Worm (Caenorhabditis elegans) whole organism, late embryonic: Measurements from ENCODE around the gene F15B9.11.

Source experiments
- C38D4.7 ChIP-seq: fragments of 200-800 bp; sonication (Bioruptor generic); optimal IDR thresholded peaks from 2 replicates; lab custom pipeline; 2018; ENCODE audit warnings: mild to moderate bottlenecking, missing genetic modification characterization, moderate library complexity, missing compliant biosample characterization
- K02D7.2 ChIP-seq: sonication (generic microtip); optimal IDR thresholded peaks from 2 replicates; lab custom pipeline; 2017; ENCODE audit warnings: mild to moderate bottlenecking, missing genetic modification characterization, missing compliant biosample characterization
- K09A11.1 ChIP-seq: sonication (generic microtip); optimal IDR thresholded peaks from 2 replicates; lab custom pipeline; 2017; ENCODE audit warnings: antibody characterized with exemption, mild to moderate bottlenecking, missing genetic modification characterization, missing compliant biosample characterization; ENCODE audit not compliant: insufficient read depth
- T23F11.4 ChIP-seq: fragments of 200-800 bp; sonication (Bioruptor generic); optimal IDR thresholded peaks from 2 replicates; lab custom pipeline; 2018; ENCODE audit warnings: mild to moderate bottlenecking, missing genetic modification characterization, missing compliant biosample characterization
- ahr-1 ChIP-seq: sonication (generic microtip); optimal IDR thresholded peaks from 2 replicates; lab custom pipeline; 2016; ENCODE audit warnings: missing genetic modification characterization, missing compliant biosample characterization
- ceh-14 ChIP-seq: sonication (generic microtip); optimal IDR thresholded peaks from 2 replicates; lab custom pipeline; 2016; ENCODE audit warnings: missing genotype, missing genetic modification characterization, missing compliant biosample characterization
- ceh-18 ChIP-seq: sonication (generic microtip); optimal IDR thresholded peaks from 2 replicates; lab custom pipeline; 2016; ENCODE audit warnings: missing genetic modification characterization, missing compliant biosample characterization
- ceh-19 ChIP-seq: fragments of 200-800 bp; sonication (Bioruptor generic); optimal IDR thresholded peaks from 2 replicates; lab custom pipeline; 2018; ENCODE audit warnings: mild to moderate bottlenecking, missing genetic modification characterization, missing compliant biosample characterization
- ceh-2 ChIP-seq: sonication (generic microtip); optimal IDR thresholded peaks from 2 replicates; lab custom pipeline; 2016; ENCODE audit warnings: missing genotype, missing genetic modification characterization, missing compliant biosample characterization
- ceh-31 ChIP-seq: sonication (generic microtip); optimal IDR thresholded peaks from 2 replicates; lab custom pipeline; 2016; ENCODE audit warnings: missing genetic modification characterization, missing compliant biosample characterization
- ceh-34 ChIP-seq: sonication (generic microtip); optimal IDR thresholded peaks from 2 replicates; lab custom pipeline; 2016; ENCODE audit warnings: mild to moderate bottlenecking, missing genetic modification characterization, missing compliant biosample characterization
- ceh-45 ChIP-seq: fragments of 200-800 bp; sonication (Bioruptor generic); IDR thresholded peaks from 2 replicates; pipeline ENCODE4 v1.3.6; 2022; ENCODE audit warnings: missing genetic modification reagents, missing genetic modification characterization, missing compliant biosample characterization
- ceh-48 ChIP-seq: sonication (generic microtip); optimal IDR thresholded peaks from 2 replicates; lab custom pipeline; 2016; ENCODE audit warnings: missing genetic modification characterization, inconsistent platforms, missing compliant biosample characterization
- ceh-6 ChIP-seq: fragments of 200-800 bp; sonication (Bioruptor generic); optimal IDR thresholded peaks from 2 replicates; lab custom pipeline; 2018; ENCODE audit warnings: mild to moderate bottlenecking, missing genetic modification characterization, missing compliant biosample characterization
- ceh-9 ChIP-seq: sonication (generic microtip); optimal IDR thresholded peaks from 2 replicates; lab custom pipeline; 2016; ENCODE audit warnings: mild to moderate bottlenecking, missing genetic modification characterization, inconsistent platforms, missing compliant biosample characterization
- che-1 ChIP-seq: sonication (generic microtip); optimal IDR thresholded peaks from 2 replicates; lab custom pipeline; 2016; ENCODE audit warnings: mild to moderate bottlenecking, missing genetic modification characterization, missing compliant biosample characterization
- dve-1 ChIP-seq: sonication (generic microtip); optimal IDR thresholded peaks from 2 replicates; lab custom pipeline; 2017; ENCODE audit warnings: antibody characterized with exemption, mild to moderate bottlenecking, missing genetic modification characterization, missing compliant biosample characterization
- ets-4 ChIP-seq: sonication (generic microtip); optimal IDR thresholded peaks from 2 replicates; lab custom pipeline; 2016; ENCODE audit warnings: missing genetic modification characterization, missing compliant biosample characterization
- eyg-1 ChIP-seq: sonication (generic microtip); optimal IDR thresholded peaks from 2 replicates; lab custom pipeline; 2016; ENCODE audit warnings: missing genotype, missing genetic modification characterization, missing compliant biosample characterization
- fkh-6 ChIP-seq: sonication (generic microtip); optimal IDR thresholded peaks from 2 replicates; lab custom pipeline; 2016; ENCODE audit warnings: missing genetic modification characterization, missing compliant biosample characterization
- hlh-13 ChIP-seq: fragments of 200-800 bp; sonication (Bioruptor generic); optimal IDR thresholded peaks from 2 replicates; lab custom pipeline; 2018; ENCODE audit warnings: mild to moderate bottlenecking, missing genetic modification characterization, missing compliant biosample characterization
- hlh-15 ChIP-seq: sonication (generic microtip); optimal IDR thresholded peaks from 2 replicates; lab custom pipeline; 2016; ENCODE audit warnings: missing genetic modification characterization, missing compliant biosample characterization
- hlh-30 ChIP-seq: sonication (generic microtip); optimal IDR thresholded peaks from 2 replicates; lab custom pipeline; 2017; ENCODE audit warnings: antibody characterized with exemption, missing genetic modification characterization, missing compliant biosample characterization; ENCODE audit not compliant: insufficient read depth
- hlh-8 ChIP-seq: sonication (generic microtip); optimal IDR thresholded peaks from 2 replicates; lab custom pipeline; 2016; ENCODE audit warnings: missing genotype, missing genetic modification characterization, missing compliant biosample characterization
- lin-11 ChIP-seq: fragments of 200-800 bp; sonication (Bioruptor generic); optimal IDR thresholded peaks from 2 replicates; lab custom pipeline; 2018; ENCODE audit warnings: mild to moderate bottlenecking, missing genetic modification characterization, missing compliant biosample characterization
- nfya-1 ChIP-seq: sonication (generic microtip); optimal IDR thresholded peaks from 2 replicates; lab custom pipeline; 2017; ENCODE audit warnings: missing genetic modification characterization, mild to moderate bottlenecking, missing compliant biosample characterization, antibody characterized with exemption, moderate library complexity
- nhr-11 ChIP-seq: fragments of 150-350 bp; optimal IDR thresholded peaks from 2 replicates; lab custom pipeline; 2014; ENCODE audit warnings: missing biosample characterization, missing genetic modification characterization
- pag-3 ChIP-seq: sonication (generic microtip); optimal IDR thresholded peaks from 2 replicates; lab custom pipeline; 2016; ENCODE audit warnings: missing compliant biosample characterization, missing genetic modification characterization, borderline replicate concordance
- pax-1 ChIP-seq: fragments of 150-350 bp; optimal IDR thresholded peaks from 2 replicates; lab custom pipeline; 2014; ENCODE audit warnings: missing biosample characterization, missing genetic modification characterization
- pha-2 ChIP-seq: sonication (generic microtip); optimal IDR thresholded peaks from 2 replicates; lab custom pipeline; 2017; ENCODE audit warnings: mild to moderate bottlenecking, missing genetic modification characterization, missing compliant biosample characterization
- pqm-1 ChIP-seq: sonication (generic microtip); optimal IDR thresholded peaks from 2 replicates; lab custom pipeline; 2016; ENCODE audit warnings: missing genetic modification characterization, missing compliant biosample characterization
- pros-1 ChIP-seq: fragments of 150-350 bp; optimal IDR thresholded peaks from 2 replicates; lab custom pipeline; 2014; ENCODE audit warnings: missing biosample characterization, missing genetic modification reagents, missing genetic modification characterization
- rnt-1 ChIP-seq: sonication (generic microtip); optimal IDR thresholded peaks from 2 replicates; lab custom pipeline; 2016; ENCODE audit warnings: missing genetic modification characterization, missing compliant biosample characterization
- sox-2 ChIP-seq: fragments of 200-800 bp; sonication (Bioruptor generic); IDR thresholded peaks from 2 replicates; pipeline ENCODE4 v1.3.6; 2022; ENCODE audit warnings: missing genetic modification reagents, missing genetic modification characterization, missing compliant biosample characterization
- sox-4 ChIP-seq: sonication (generic microtip); optimal IDR thresholded peaks from 2 replicates; lab custom pipeline; 2017; ENCODE audit warnings: mild to moderate bottlenecking, missing genetic modification characterization, inconsistent platforms, missing compliant biosample characterization
- tbx-2 ChIP-seq: sonication (generic microtip); optimal IDR thresholded peaks from 2 replicates; lab custom pipeline; 2016; ENCODE audit warnings: missing genetic modification characterization, missing compliant biosample characterization
- unc-3 ChIP-seq, 2 experiments: fragments of 200-800 bp in 1 of 2; sonication (Bioruptor generic) in 1 of 2; sonication (generic microtip) in 1 of 2; conservative IDR thresholded peaks in 1 of 2; optimal IDR thresholded peaks in 1 of 2; 2 replicates each; pipeline versions ENCODE4 v1.3.6 to Lab custom; 2016 to 2022; ENCODE audit warnings: missing compliant biosample characterization in 2 of 2, missing genetic modification characterization in 2 of 2, missing genetic modification reagents in 1 of 2
- unc-55 ChIP-seq: sonication (generic microtip); optimal IDR thresholded peaks from 2 replicates; lab custom pipeline; 2017; ENCODE audit warnings: missing biosample characterization, missing genetic modification reagents, missing genetic modification characterization
- unc-86 ChIP-seq: sonication (generic microtip); optimal IDR thresholded peaks from 2 replicates; lab custom pipeline; 2016; ENCODE audit warnings: missing genetic modification characterization, missing compliant biosample characterization
- zip-5 ChIP-seq: sonication (generic microtip); optimal IDR thresholded peaks from 2 replicates; lab custom pipeline; 2016; ENCODE audit warnings: missing genetic modification characterization, missing compliant biosample characterization

F15B9.11 gene

ce11 chrV:12954261-12954660 is 38.4 kb downstream of the F15B9.11 start:
- no peak for TF ChIP-seq ceh-9 (tag; lab: Kevin White, UChicago)
- no peak for TF ChIP-seq hlh-13 (GFP tag; lab: Kevin White, UChicago)
- TF ChIP-seq ceh-2 (tag; lab: Kevin White, UChicago), result no peak
- no peak for TF ChIP-seq unc-55
- TF ChIP-seq unc-86 (tag; lab: Kevin White, UChicago), result no peak
- no peak for TF ChIP-seq rnt-1 (tag; lab: Kevin White, UChicago)
- TF ChIP-seq sox-4 (tag; lab: Kevin White, UChicago), result no peak
- TF ChIP-seq ceh-31, result no peak
- TF ChIP-seq ceh-45 (GFP tag; lab: Robert Waterston, UW), result no peak
- TF ChIP-seq che-1 (tag; lab: Kevin White, UChicago), result no peak
- TF ChIP-seq unc-3 (GFP tag; conservative IDR thresholded peaks at IDR 0.05; lab: Robert Waterston, UW), result no peak
- no peak for TF ChIP-seq unc-3 (tag; optimal IDR thresholded peaks at IDR 0.05; lab: Kevin White, UChicago)
- TF ChIP-seq lin-11 (tag; lab: Kevin White, UChicago), result no peak
- no peak for TF ChIP-seq eyg-1

- TF ChIP-seq hlh-13 (GFP tag; lab: Kevin White, UChicago) (no peak), ceh-2 (tag; lab: Kevin White, UChicago) (no peak), nfya-1 (no peak), unc-55 (no peak), fkh-6 (no peak), pqm-1 (tag; lab: Kevin White, UChicago) (no peak), C38D4.7 (GFP tag; lab: Kevin White, UChicago) (no peak), ceh-18 (tag; lab: Kevin White, UChicago) (no peak), eyg-1 (no peak), hlh-8 (tag; lab: Kevin White, UChicago) (no peak), dve-1 (tag; lab: Kevin White, UChicago) (no peak), ceh-34 (tag; lab: Kevin White, UChicago) (no peak), hlh-15 (no peak), hlh-30 (no peak), tbx-2 (tag; lab: Kevin White, UChicago) (no peak), ceh-48 (no peak), nhr-11 (tag; lab: Kevin White, UChicago) (no peak), sox-2 (GFP tag; lab: Robert Waterston, UW) (no peak), T23F11.4 (no peak)
These were observed 39.0 kb downstream of the F15B9.11 start, which contains the start of gene eif-3.K for ce11 chrV:12953702-12954101. TSS of gene eif-3.K (plus strand) at chrV:12954002.

- TF ChIP-seq hlh-13 (GFP tag; lab: Kevin White, UChicago) (no peak), ceh-2 (tag; lab: Kevin White, UChicago) (peak; percentile 10), fkh-6 (no peak), unc-3 (GFP tag; conservative IDR thresholded peaks at IDR 0.05; lab: Robert Waterston, UW) (no peak), unc-3 (tag; optimal IDR thresholded peaks at IDR 0.05; lab: Kevin White, UChicago) (no peak), nfya-1 (no peak), ceh-14 (no peak), pros-1 (tag; lab: Kevin White, UChicago) (no peak), ahr-1 (tag; lab: Kevin White, UChicago) (no peak), pqm-1 (tag; lab: Kevin White, UChicago) (no peak), ceh-6 (no peak), ceh-19 (GFP tag; lab: Kevin White, UChicago) (no peak), ceh-31 (peak; percentile 4), lin-11 (tag; lab: Kevin White, UChicago) (no peak), pag-3 (no peak), rnt-1 (tag; lab: Kevin White, UChicago) (no peak), pax-1 (tag; lab: Kevin White, UChicago) (no peak), K09A11.1 (no peak), K02D7.2 (tag; lab: Kevin White, UChicago) (no peak), ets-4 (peak; percentile 1), zip-5 (tag; lab: Kevin White, UChicago) (no peak), pha-2 (tag; lab: Kevin White, UChicago) (no peak)
These were observed 40.4 kb downstream of the F15B9.11 start, which contains the start of gene pqn-68 for ce11 chrV:12952287-12952686. TSS of gene pqn-68 (plus strand) at chrV:12952636.
